Fruit fly (Drosophila melanogaster) whole organism, prepupa: ENCODE measurements around the gene Cpr66Cb.

ENCODE experiments used
- Blimp-1 ChIP-seq: fragments of 200-800 bp; sonication (Bioruptor generic); optimal IDR thresholded peaks from 3 replicates; lab custom pipeline; 2017; ENCODE audit warnings: missing biosample characterization, missing genetic modification characterization, mild to moderate bottlenecking, moderate library complexity, missing genetic modification reagents
- CG10631 ChIP-seq: fragments of 200-800 bp; sonication (Bioruptor generic); optimal IDR thresholded peaks from 2 replicates; lab custom pipeline; 2016; ENCODE audit warnings: missing biosample characterization, missing genetic modification characterization
- CG11294 ChIP-seq: fragments of 200-800 bp; sonication (Bioruptor generic); IDR thresholded peaks from 2 replicates; pipeline ENCODE4 v1.3.6; 2022; ENCODE audit warnings: missing biosample characterization, missing genetic modification characterization
- CG11762 ChIP-seq: fragments of 200-800 bp; sonication (Bioruptor generic); optimal IDR thresholded peaks from 3 replicates; lab custom pipeline; 2016; ENCODE audit warnings: missing biosample characterization, missing genetic modification characterization; ENCODE audit not compliant: insufficient read depth
- CG11902 ChIP-seq: fragments of 200-800 bp; sonication (Bioruptor generic); optimal IDR thresholded peaks from 3 replicates; lab custom pipeline; 2016; ENCODE audit warnings: missing biosample characterization, missing genetic modification characterization
- CG15336 ChIP-seq: fragments of 200-800 bp; sonication (Bioruptor generic); IDR thresholded peaks from 2 replicates; pipeline ENCODE4 v1.3.6; 2022; ENCODE audit warnings: missing biosample characterization, missing genetic modification characterization
- CG1621 ChIP-seq: fragments of 200-800 bp; sonication (Bioruptor generic); optimal IDR thresholded peaks from 3 replicates; lab custom pipeline; 2018; ENCODE audit warnings: missing biosample characterization, mild to moderate bottlenecking, missing genetic modification characterization
- CG16779 ChIP-seq: fragments of 200-800 bp; sonication (Bioruptor generic); optimal IDR thresholded peaks from 3 replicates; lab custom pipeline; 2017; ENCODE audit warnings: missing biosample characterization, mild to moderate bottlenecking, missing genetic modification characterization
- CG32006 ChIP-seq: fragments of 200-800 bp; sonication (Bioruptor generic); optimal IDR thresholded peaks from 3 replicates; lab custom pipeline; 2017; ENCODE audit warnings: missing biosample characterization, mild to moderate bottlenecking, missing genetic modification characterization
- CG3919 ChIP-seq: fragments of 200-800 bp; sonication (Bioruptor generic); optimal IDR thresholded peaks from 3 replicates; lab custom pipeline; 2016; ENCODE audit warnings: missing biosample characterization, missing genetic modification characterization
- CG4318 ChIP-seq: fragments of 200-800 bp; sonication (Bioruptor generic); optimal IDR thresholded peaks from 3 replicates; lab custom pipeline; 2017; ENCODE audit warnings: missing biosample characterization, mild to moderate bottlenecking, missing genetic modification characterization
- CG6808 ChIP-seq: fragments of 200-800 bp; sonication (Bioruptor generic); optimal IDR thresholded peaks from 3 replicates; lab custom pipeline; 2017; ENCODE audit warnings: missing biosample characterization, missing genetic modification characterization, mild to moderate bottlenecking, moderate library complexity, missing genetic modification reagents
- CG6854 ChIP-seq: fragments of 200-800 bp; sonication (Bioruptor generic); optimal IDR thresholded peaks from 2 replicates; lab custom pipeline; 2017; ENCODE audit warnings: missing biosample characterization, mild to moderate bottlenecking, missing genetic modification characterization
- CG8119 ChIP-seq: fragments of 200-800 bp; sonication (Bioruptor generic); IDR thresholded peaks from 3 replicates; pipeline ENCODE4 v1.3.6; 2022; ENCODE audit warnings: missing biosample characterization, missing genetic modification characterization
- CG8632 ChIP-seq: fragments of 200-800 bp; sonication (Bioruptor generic); optimal IDR thresholded peaks from 3 replicates; lab custom pipeline; 2016; ENCODE audit warnings: missing biosample characterization, missing genetic modification characterization
- Eip75B ChIP-seq: fragments of 200-800 bp; sonication (Bioruptor generic); optimal IDR thresholded peaks from 3 replicates; lab custom pipeline; 2016; ENCODE audit warnings: missing biosample characterization, missing genetic modification characterization
- Eip78C ChIP-seq: fragments of 200-800 bp; sonication (Bioruptor generic); peaks from one replicate; lab custom pipeline; 2016; ENCODE audit warnings: missing biosample characterization, missing genetic modification characterization
- Eip93F ChIP-seq: fragments of 200-800 bp; sonication (Bioruptor generic); optimal IDR thresholded peaks from 2 replicates; lab custom pipeline; 2016; ENCODE audit warnings: missing biosample characterization, mild to moderate bottlenecking, missing genetic modification characterization
- Gug ChIP-seq: fragments of 200-800 bp; sonication (Bioruptor generic); IDR thresholded peaks from 2 replicates; pipeline ENCODE4 v1.3.6; 2022; ENCODE audit warnings: missing biosample characterization, missing genetic modification characterization
- Hr38 ChIP-seq: sonication (Bioruptor generic); optimal IDR thresholded peaks from 2 replicates; lab custom pipeline; 2016; ENCODE audit warnings: missing biosample characterization, missing genetic modification characterization
- Hr39 ChIP-seq: fragments of 200-800 bp; sonication (Bioruptor generic); optimal IDR thresholded peaks from 2 replicates; lab custom pipeline; 2016; ENCODE audit warnings: missing biosample characterization, missing genetic modification characterization
- Lpt ChIP-seq: fragments of 200-800 bp; sonication (Bioruptor generic); optimal IDR thresholded peaks from 3 replicates; lab custom pipeline; 2016; ENCODE audit warnings: missing biosample characterization, missing genetic modification characterization
- Met ChIP-seq: fragments of 200-800 bp; sonication (Bioruptor generic); optimal IDR thresholded peaks from 3 replicates; lab custom pipeline; 2016; ENCODE audit warnings: missing biosample characterization, missing genetic modification characterization
- OdsH ChIP-seq: fragments of 200-800 bp; sonication (Bioruptor generic); optimal IDR thresholded peaks from 3 replicates; lab custom pipeline; 2016; ENCODE audit warnings: missing biosample characterization, missing genetic modification characterization
- Sox102F ChIP-seq: fragments of 200-800 bp; sonication (Bioruptor generic); optimal IDR thresholded peaks from 2 replicates; lab custom pipeline; 2016; ENCODE audit warnings: missing biosample characterization, mild to moderate bottlenecking, missing genetic modification characterization
- Sox15 ChIP-seq: fragments of 200-800 bp; sonication (Bioruptor generic); optimal IDR thresholded peaks from 3 replicates; lab custom pipeline; 2016; ENCODE audit warnings: missing biosample characterization, missing genetic modification characterization
- achi ChIP-seq: fragments of 200-800 bp; sonication (Bioruptor generic); optimal IDR thresholded peaks from 3 replicates; lab custom pipeline; 2016; ENCODE audit warnings: missing biosample characterization, missing genetic modification characterization
- cyc ChIP-seq: fragments of 200-800 bp; sonication (Bioruptor generic); optimal IDR thresholded peaks from 3 replicates; lab custom pipeline; 2016; ENCODE audit warnings: missing biosample characterization, missing genetic modification characterization
- dsx ChIP-seq: fragments of 200-800 bp; optimal IDR thresholded peaks from 3 replicates; lab custom pipeline; 2019; ENCODE audit warnings: missing biosample characterization, mild to moderate bottlenecking, missing genetic modification characterization, moderate library complexity; ENCODE audit not compliant: poor library complexity, severe bottlenecking
- eg ChIP-seq: fragments of 200-800 bp; sonication (Bioruptor generic); IDR thresholded peaks from 3 replicates; pipeline ENCODE4 v1.3.6; 2022; ENCODE audit warnings: missing biosample characterization, missing genetic modification characterization
- esn ChIP-seq: fragments of 200-800 bp; sonication (Bioruptor generic); optimal IDR thresholded peaks from 2 replicates; lab custom pipeline; 2016; ENCODE audit warnings: missing biosample characterization, mild to moderate bottlenecking, missing genetic modification characterization, moderate library complexity
- fd85E ChIP-seq: fragments of 200-800 bp; sonication (Bioruptor generic); optimal IDR thresholded peaks from 3 replicates; lab custom pipeline; 2016; ENCODE audit warnings: missing biosample characterization, missing genetic modification characterization
- fkh ChIP-seq: fragments of 200-800 bp; sonication (Bioruptor generic); optimal IDR thresholded peaks from 3 replicates; lab custom pipeline; 2017; ENCODE audit warnings: missing biosample characterization, mild to moderate bottlenecking, missing genetic modification characterization, moderate library complexity
- lz ChIP-seq: fragments of 200-800 bp; sonication (Bioruptor generic); optimal IDR thresholded peaks from 3 replicates; lab custom pipeline; 2016; ENCODE audit warnings: missing biosample characterization, missing genetic modification characterization
- salr ChIP-seq, 2 experiments: fragments of 200-800 bp; sonication (Bioruptor generic); optimal IDR thresholded peaks; 3 replicates each; lab custom pipeline; 2016 to 2018; ENCODE audit warnings: missing biosample characterization in 2 of 2, missing genetic modification characterization in 2 of 2, mild to moderate bottlenecking in 1 of 2
- spab ChIP-seq: fragments of 200-800 bp; sonication (Bioruptor generic); optimal IDR thresholded peaks from 2 replicates; lab custom pipeline; 2017; ENCODE audit warnings: missing biosample characterization, mild to moderate bottlenecking, missing genetic modification characterization, missing genetic modification reagents
- ss ChIP-seq, 2 experiments: fragments of 200-800 bp; sonication (Bioruptor generic); optimal IDR thresholded peaks; 2 replicates in 1 of 2; 3 replicates in 1 of 2; lab custom pipeline; 2017 to 2018; ENCODE audit warnings: mild to moderate bottlenecking in 2 of 2, missing biosample characterization in 2 of 2, missing genetic modification characterization in 2 of 2, moderate library complexity in 1 of 2
- svp ChIP-seq: fragments of 200-800 bp; sonication (Bioruptor generic); peaks from one replicate; lab custom pipeline; 2016; ENCODE audit warnings: missing biosample characterization, missing genetic modification characterization
- topi ChIP-seq: fragments of 200-800 bp; sonication (Bioruptor generic); optimal IDR thresholded peaks from 3 replicates; lab custom pipeline; 2016; ENCODE audit warnings: missing biosample characterization, missing genetic modification characterization

Gene Cpr66Cb

dm6 chr3L:8320105-8320813 lies 16.2 kb upstream of the Cpr66Cb start, which contains the start of gene CG13670 (continued):
- no peak for TF ChIP-seq salr (GFP tag; optimal IDR thresholded peaks at IDR 0.05; lab: Kevin White, UChicago)
- peak; percentile 56; the same call in 1 of the 3 replicates for TF ChIP-seq CG8119 (GFP tag; lab: Robert Waterston, UW)
- peak; percentile 68 for TF ChIP-seq Eip78C
- no peak for TF ChIP-seq ss (GFP tag; optimal IDR thresholded peaks at IDR 0.05; lab: Kevin White, UChicago)
- peak; percentile 40 for TF ChIP-seq CG3919
- no peak for TF ChIP-seq esn (GFP tag; lab: Kevin White, UChicago)
- no peak for TF ChIP-seq CG8632 (GFP tag; lab: Kevin White, UChicago)
- no peak for TF ChIP-seq Lpt
- TF ChIP-seq Eip93F (GFP tag; lab: Kevin White, UChicago): no peak
- no peak for TF ChIP-seq Sox15
- peak; percentile 57 for TF ChIP-seq CG15336 (GFP tag; lab: Robert Waterston, UW)
- TF ChIP-seq CG6808 (GFP tag; lab: Kevin White, UChicago): no peak
- TF ChIP-seq Hr38: no peak
- no peak for TF ChIP-seq spab (GFP tag; lab: Kevin White, UChicago)
- no peak for TF ChIP-seq Met (GFP tag; lab: Kevin White, UChicago)
- no peak for TF ChIP-seq Gug (GFP tag; lab: Robert Waterston, UW)
- TF ChIP-seq CG11902 (GFP tag; lab: Kevin White, UChicago): peak; percentile 38
- peak; percentile 64 for TF ChIP-seq svp (GFP tag; lab: Kevin White, UChicago)
- no peak for TF ChIP-seq CG11294 (GFP tag; lab: Robert Waterston, UW)
- TF ChIP-seq topi (GFP tag; lab: Kevin White, UChicago): no peak
- peak; percentile 29 for TF ChIP-seq achi (GFP tag; lab: Kevin White, UChicago)
- TF ChIP-seq Hr39 (GFP tag; lab: Kevin White, UChicago): peak; percentile 13

DNA sequence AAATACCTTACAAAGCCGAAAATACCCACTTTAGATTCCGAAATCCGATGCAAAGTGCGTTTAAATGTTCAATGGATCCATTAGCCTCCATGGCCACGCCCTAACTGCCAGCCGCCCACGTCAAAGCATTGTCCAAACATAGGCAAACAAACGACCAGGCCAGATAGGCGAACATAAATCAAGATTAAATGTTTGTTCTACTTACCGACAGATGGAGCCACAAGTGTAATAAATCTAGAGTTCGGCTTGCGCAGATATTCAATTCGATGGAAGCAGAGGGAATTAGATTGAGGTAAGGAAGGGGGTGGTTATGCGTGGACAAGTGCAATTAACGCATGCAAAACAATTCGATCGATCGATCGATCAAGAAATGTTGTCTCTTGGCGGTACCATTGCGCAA lies 12.7 kb upstream of the Cpr66Cb start:
- no peak for TF ChIP-seq achi (GFP tag; lab: Kevin White, UChicago)
- no peak for TF ChIP-seq CG8632 (GFP tag; lab: Kevin White, UChicago)
- TF ChIP-seq svp (GFP tag; lab: Kevin White, UChicago): peak; percentile 2

DNA sequence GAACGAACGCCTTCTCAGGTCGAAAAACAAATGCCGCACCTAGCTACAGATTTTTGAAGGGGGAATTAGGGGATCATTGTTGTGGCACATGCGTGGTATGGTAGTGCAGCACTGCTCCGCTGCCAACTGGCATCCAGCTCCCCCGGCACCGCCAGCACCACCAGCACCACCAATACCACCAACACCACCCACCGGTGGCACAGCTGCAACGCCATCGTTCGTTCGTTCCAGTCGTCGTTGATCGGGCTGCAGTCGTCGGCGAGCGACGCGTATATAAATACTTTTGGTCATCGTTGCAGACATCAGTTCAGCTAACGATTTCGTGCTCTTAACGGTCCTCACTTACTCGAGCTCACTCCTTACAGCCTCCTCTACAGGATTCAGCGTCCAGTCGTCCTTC lies 10.9 kb upstream of the Cpr66Cb start, which contains the start of gene CG34461:
CG34461 (plus strand) TSS at position 301 of the 400 bp plus-strand sequence.
- TF ChIP-seq cyc (GFP tag; lab: Kevin White, UChicago): no peak
- TF ChIP-seq ss (GFP tag; optimal IDR thresholded peaks at IDR 0.05; lab: Kevin White, UChicago): no peak
- TF ChIP-seq CG6854 (GFP tag; lab: Kevin White, UChicago): no peak

- no peak for TF ChIP-seq CG10631 (GFP tag; lab: Kevin White, UChicago)
- no peak for TF ChIP-seq CG15336 (GFP tag; lab: Robert Waterston, UW)
- no peak for TF ChIP-seq lz (GFP tag; lab: Kevin White, UChicago)
- no peak for TF ChIP-seq Sox102F
- TF ChIP-seq CG16779 (tag; lab: Kevin White, UChicago): no peak
Measured at dm6 chr3L:8328283-8328682, 8.2 kb upstream of the Cpr66Cb start, which contains the start of gene CG34462. TSS of gene CG34462 (plus strand) at chr3L:8328583.

DNA sequence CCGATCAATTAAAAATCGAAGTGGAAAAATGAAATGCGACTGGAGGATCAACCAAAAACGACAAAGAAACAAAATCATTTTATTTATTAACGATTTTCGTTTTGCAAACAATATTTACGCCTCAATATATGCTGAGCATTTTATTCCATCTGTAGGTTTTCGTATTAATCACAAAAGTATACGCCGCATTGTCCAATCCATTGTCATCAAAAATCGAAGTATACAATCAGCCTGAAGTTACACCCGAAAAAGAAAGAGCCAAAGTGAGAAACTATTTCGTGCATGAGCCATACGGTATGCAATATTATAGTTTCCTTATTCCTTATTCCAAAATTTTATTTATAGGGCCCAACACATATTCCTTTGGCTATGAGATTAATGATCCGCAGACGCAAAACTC lies 7.5 kb upstream of the Cpr66Cb start:
- TF ChIP-seq CG6854 (GFP tag; lab: Kevin White, UChicago): no peak
- TF ChIP-seq Eip78C: peak; percentile 12

dm6 chr3L:8331414-8331813 lies 5.1 kb upstream of the Cpr66Cb start:
- TF ChIP-seq Eip75B (GFP tag; lab: Kevin White, UChicago) (no peak), Blimp-1 (GFP tag; lab: Kevin White, UChicago) (no peak), fd85E (no peak), Sox15 (no peak), CG4318 (no peak), CG11902 (GFP tag; lab: Kevin White, UChicago) (no peak), CG6854 (GFP tag; lab: Kevin White, UChicago) (no peak), CG32006 (GFP tag; lab: Kevin White, UChicago) (no peak), dsx (GFP tag; lab: Kevin White, UChicago) (no peak), Hr38 (no peak), OdsH (no peak), salr (GFP tag; optimal IDR thresholded peaks at IDR 0.05; lab: Kevin White, UChicago) (no peak), CG1621 (tag; lab: Kevin White, UChicago) (no peak), eg (GFP tag; lab: Robert Waterston, UW) (no peak), CG11762 (no peak), achi (GFP tag; lab: Kevin White, UChicago) (no peak), cyc (GFP tag; lab: Kevin White, UChicago) (no peak), CG16779 (tag; lab: Kevin White, UChicago) (no peak), fkh (GFP tag; lab: Kevin White, UChicago) (no peak)
